Worm (Caenorhabditis elegans) whole organism, early embryonic: ENCODE data around the gene srd-7.

Source experiments
- B0310.2 ChIP-seq: sonication (generic microtip); optimal IDR thresholded peaks from 2 replicates; lab custom pipeline; 2016; ENCODE audit warnings: mild to moderate bottlenecking, missing genetic modification characterization, missing compliant biosample characterization
- F13C5.2 ChIP-seq: sonication (generic microtip); optimal IDR thresholded peaks from 2 replicates; lab custom pipeline; 2017; ENCODE audit warnings: mild to moderate bottlenecking, missing genetic modification characterization, inconsistent platforms, missing compliant biosample characterization
- ama-1 ChIP-seq: fragments of 150-350 bp; optimal IDR thresholded peaks from 2 replicates; lab custom pipeline; 2014
- ets-7 ChIP-seq: sonication (generic microtip); optimal IDR thresholded peaks from 2 replicates; lab custom pipeline; 2016; ENCODE audit warnings: missing genotype, missing genetic modification characterization, missing compliant biosample characterization
- flt-1 ChIP-seq: fragments of 200-800 bp; sonication (Bioruptor generic); IDR thresholded peaks from 2 replicates; pipeline ENCODE4 v1.3.6; 2022; ENCODE audit warnings: missing genetic modification characterization, missing compliant biosample characterization
- hmbx-1 ChIP-seq: sonication (generic microtip); optimal IDR thresholded peaks from 2 replicates; lab custom pipeline; 2016; ENCODE audit warnings: mild to moderate bottlenecking, missing genetic modification characterization, missing compliant biosample characterization
- hnd-1 ChIP-seq: sonication (generic microtip); optimal IDR thresholded peaks from 2 replicates; lab custom pipeline; 2016; ENCODE audit warnings: missing genetic modification characterization, missing compliant biosample characterization
- pes-1 ChIP-seq: fragments of 200-800 bp; sonication (Bioruptor generic); IDR thresholded peaks from 2 replicates; pipeline ENCODE4 v1.3.6; 2022; ENCODE audit warnings: missing genetic modification reagents, missing genetic modification characterization, missing compliant biosample characterization
- tbx-37 ChIP-seq: fragments of 200-800 bp; sonication (Bioruptor generic); conservative IDR thresholded peaks from 2 replicates; pipeline ENCODE4 v1.3.6; 2022; ENCODE audit warnings: missing genetic modification reagents, missing genetic modification characterization, missing compliant biosample characterization
- tra-4 ChIP-seq: sonication (generic microtip); optimal IDR thresholded peaks from 2 replicates; lab custom pipeline; 2017; ENCODE audit warnings: missing genetic modification characterization, missing compliant biosample characterization

- TF ChIP-seq B0310.2 (tag; lab: Kevin White, UChicago) (no peak), flt-1 (GFP tag; lab: Robert Waterston, UW) (no peak), F13C5.2 (tag; lab: Kevin White, UChicago) (no peak), hmbx-1 (no peak), ama-1 (no peak), hnd-1 (no peak), pes-1 (GFP tag; lab: Robert Waterston, UW) (no peak), tra-4 (tag; lab: Kevin White, UChicago) (no peak), tbx-37 (GFP tag; lab: Robert Waterston, UW) (no peak), ets-7 (tag; lab: Kevin White, UChicago) (no peak)
These were observed 41.4 kb upstream of the srd-7 start, which contains the start of gene npax-3 for ce11 chrIV:10828049-10828448.
